Fruit fly (Drosophila melanogaster) whole organism, embryonic: ENCODE data around the gene CG7953.

Source experiments
- Ada2b ChIP-seq: fragments of 200-800 bp; sonication (Bioruptor generic); IDR thresholded peaks from 2 replicates; pipeline ENCODE4 v1.3.6; 2022; ENCODE audit warnings: missing biosample characterization, missing genetic modification characterization
- Asciz ChIP-seq: fragments of 200-800 bp; sonication (Bioruptor generic); optimal IDR thresholded peaks from 2 replicates; lab custom pipeline; 2017; ENCODE audit warnings: missing biosample characterization, mild to moderate bottlenecking, missing genetic modification characterization, missing genetic modification reagents
- Atf6 ChIP-seq: fragments of 200-800 bp; sonication (Bioruptor generic); IDR thresholded peaks from 2 replicates; pipeline ENCODE4 v1.3.6; 2022; ENCODE audit warnings: missing biosample characterization, missing genetic modification characterization
- B-H2 ChIP-seq: fragments of 200-800 bp; sonication (Bioruptor generic); optimal IDR thresholded peaks from 2 replicates; lab custom pipeline; 2018; ENCODE audit warnings: missing biosample characterization, mild to moderate bottlenecking, missing genetic modification characterization
- CG11247 ChIP-seq: fragments of 200-800 bp; sonication (Bioruptor generic); IDR thresholded peaks from 2 replicates; pipeline ENCODE4 v1.3.6; 2022; ENCODE audit warnings: missing biosample characterization, missing genetic modification characterization
- CG11695 ChIP-seq: fragments of 200-800 bp; sonication (Bioruptor generic); IDR thresholded peaks from 3 replicates; pipeline ENCODE4 v1.3.6; 2022; ENCODE audit warnings: missing biosample characterization, missing genetic modification characterization
- CG12659 ChIP-seq: fragments of 200-800 bp; sonication (Bioruptor generic); optimal IDR thresholded peaks from 3 replicates; lab custom pipeline; 2017; ENCODE audit warnings: mild to moderate bottlenecking, missing biosample characterization, missing genetic modification reagents, missing genetic modification characterization
- CG13624 ChIP-seq: fragments of 200-800 bp; sonication (Bioruptor generic); optimal IDR thresholded peaks from 2 replicates; lab custom pipeline; 2016; ENCODE audit warnings: missing biosample characterization, missing genetic modification characterization
- CG1602 ChIP-seq: fragments of 200-800 bp; sonication (Bioruptor generic); optimal IDR thresholded peaks from 3 replicates; lab custom pipeline; 2016; ENCODE audit warnings: missing biosample characterization, missing genetic modification characterization
- CG1603 ChIP-seq: fragments of 200-800 bp; sonication (Bioruptor generic); optimal IDR thresholded peaks from 2 replicates; lab custom pipeline; 2019; ENCODE audit warnings: missing biosample characterization, mild to moderate bottlenecking, missing genetic modification characterization, moderate library complexity
- CG16815 ChIP-seq: fragments of 200-800 bp; sonication (Bioruptor generic); optimal IDR thresholded peaks from 3 replicates; lab custom pipeline; 2017; ENCODE audit warnings: missing biosample characterization, mild to moderate bottlenecking, missing genetic modification characterization
- CG16863 ChIP-seq: fragments of 200-800 bp; sonication (Bioruptor generic); optimal IDR thresholded peaks from 3 replicates; lab custom pipeline; 2016; ENCODE audit warnings: missing biosample characterization, missing genetic modification characterization
- CG2129 ChIP-seq: fragments of 200-800 bp; sonication (Bioruptor generic); IDR thresholded peaks from 2 replicates; pipeline ENCODE4 v1.3.6; 2022; ENCODE audit warnings: missing biosample characterization, missing genetic modification characterization; ENCODE audit not compliant: partially characterized antibody
- CG3163 ChIP-seq: fragments of 200-800 bp; sonication (Bioruptor generic); optimal IDR thresholded peaks from 3 replicates; lab custom pipeline; 2016; ENCODE audit warnings: missing biosample characterization, missing genetic modification characterization
- CG34376 ChIP-seq: fragments of 200-800 bp; sonication (Bioruptor generic); optimal IDR thresholded peaks from 2 replicates; lab custom pipeline; 2018; ENCODE audit warnings: missing biosample characterization, mild to moderate bottlenecking, missing genetic modification characterization
- CG42726 ChIP-seq: fragments of 200-800 bp; sonication (Bioruptor generic); IDR thresholded peaks from 2 replicates; pipeline ENCODE4 v1.3.6; 2022; ENCODE audit warnings: missing biosample characterization, missing genetic modification characterization; ENCODE audit not compliant: partially characterized antibody
- CG4328 ChIP-seq: fragments of 200-800 bp; sonication (Bioruptor generic); optimal IDR thresholded peaks from 3 replicates; lab custom pipeline; 2017; ENCODE audit warnings: missing biosample characterization, missing genetic modification reagents, missing genetic modification characterization
- CG4424 ChIP-seq: fragments of 200-800 bp; sonication (Bioruptor generic); optimal IDR thresholded peaks from 3 replicates; lab custom pipeline; 2016; ENCODE audit warnings: missing biosample characterization, missing genetic modification characterization
- CG6791 ChIP-seq: fragments of 200-800 bp; sonication (Bioruptor generic); IDR thresholded peaks from 3 replicates; pipeline ENCODE4 v1.3.6; 2022; ENCODE audit warnings: missing biosample characterization, missing genetic modification characterization; ENCODE audit not compliant: partially characterized antibody
- CG7372 ChIP-seq: fragments of 200-800 bp; sonication (Bioruptor generic); IDR thresholded peaks from 2 replicates; pipeline ENCODE4 v1.3.6; 2022; ENCODE audit warnings: missing biosample characterization, missing genetic modification characterization
- CG8281 ChIP-seq: fragments of 200-800 bp; sonication (Bioruptor generic); optimal IDR thresholded peaks from 2 replicates; lab custom pipeline; 2018; ENCODE audit warnings: missing biosample characterization, mild to moderate bottlenecking, missing genetic modification characterization, moderate library complexity
- Camta ChIP-seq: fragments of 200-800 bp; sonication (Bioruptor generic); optimal IDR thresholded peaks from 2 replicates; lab custom pipeline; 2016; ENCODE audit warnings: missing biosample characterization, missing genetic modification characterization
- HLHmδ ChIP-seq: fragments of 200-800 bp; sonication (Bioruptor generic); optimal IDR thresholded peaks from 2 replicates; lab custom pipeline; 2018; ENCODE audit warnings: missing biosample characterization, mild to moderate bottlenecking, missing genetic modification characterization, moderate library complexity
- Jarid2 ChIP-seq: fragments of 200-800 bp; sonication (Bioruptor generic); optimal IDR thresholded peaks from 3 replicates; lab custom pipeline; 2017; ENCODE audit warnings: mild to moderate bottlenecking, missing biosample characterization, missing genetic modification reagents, missing genetic modification characterization
- Myb ChIP-seq: fragments of 200-800 bp; sonication (Bioruptor generic); optimal IDR thresholded peaks from 2 replicates; lab custom pipeline; 2016; ENCODE audit warnings: missing biosample characterization, missing genetic modification characterization
- NFAT ChIP-seq: fragments of 200-800 bp; sonication (Bioruptor generic); IDR thresholded peaks from 2 replicates; pipeline ENCODE4 v1.3.6; 2022; ENCODE audit warnings: missing biosample characterization, missing genetic modification characterization
- Nf-YC ChIP-seq: fragments of 200-800 bp; optimal IDR thresholded peaks from 3 replicates; lab custom pipeline; 2019; ENCODE audit warnings: missing biosample characterization, mild to moderate bottlenecking, missing genetic modification characterization, moderate library complexity
- Oaz ChIP-seq: fragments of 200-800 bp; sonication (Bioruptor generic); IDR thresholded peaks from 2 replicates; pipeline ENCODE4 v1.3.6; 2022; ENCODE audit warnings: missing biosample characterization, missing genetic modification characterization
- Pdp1 ChIP-seq, 2 experiments: fragments of 200-800 bp; sonication (Bioruptor generic); optimal IDR thresholded peaks; 3 replicates each; lab custom pipeline; 2016; ENCODE audit warnings: missing biosample characterization in 2 of 2, missing genetic modification characterization in 2 of 2, mild to moderate bottlenecking in 1 of 2, moderate library complexity in 1 of 2
- Side ChIP-seq: fragments of 200-800 bp; sonication (Bioruptor generic); optimal IDR thresholded peaks from 2 replicates; lab custom pipeline; 2016; ENCODE audit warnings: missing biosample characterization, missing genetic modification characterization
- Sox102F ChIP-seq: fragments of 200-800 bp; sonication (Bioruptor generic); optimal IDR thresholded peaks from 2 replicates; lab custom pipeline; 2018; ENCODE audit warnings: missing biosample characterization, mild to moderate bottlenecking, missing genetic modification characterization, moderate library complexity
- Trl ChIP-seq, 3 experiments: fragments of >200 bp in 2 of 3; fragments of 200-800 bp in 1 of 3; sonication (Bioruptor generic) in 1 of 3; optimal IDR thresholded peaks; 2 replicates in 1 of 3; 3 replicates in 2 of 3; lab custom pipeline; 2016 to 2017; ENCODE audit warnings: missing biosample characterization in 1 of 3, missing genetic modification characterization in 1 of 3
- Vsx1 ChIP-seq: fragments of 200-800 bp; sonication (Bioruptor generic); optimal IDR thresholded peaks from 2 replicates; lab custom pipeline; 2017; ENCODE audit warnings: missing biosample characterization, mild to moderate bottlenecking, missing genetic modification characterization, missing genetic modification reagents
- ato ChIP-seq: fragments of 200-800 bp; sonication (Bioruptor generic); IDR thresholded peaks from 2 replicates; pipeline ENCODE4 v1.3.6; 2022; ENCODE audit warnings: missing biosample characterization, missing genetic modification characterization; ENCODE audit not compliant: partially characterized antibody
- crol ChIP-seq: fragments of 200-800 bp; sonication (Bioruptor generic); IDR thresholded peaks from 2 replicates; pipeline ENCODE4 v1.3.6; 2022; ENCODE audit warnings: missing biosample characterization, missing genetic modification characterization
- dati ChIP-seq: fragments of 200-800 bp; sonication (Bioruptor generic); IDR thresholded peaks from 2 replicates; pipeline ENCODE4 v1.3.6; 2022; ENCODE audit warnings: missing biosample characterization, missing genetic modification characterization
- dmrt99B ChIP-seq: fragments of 200-800 bp; sonication (Bioruptor generic); optimal IDR thresholded peaks from 2 replicates; lab custom pipeline; 2018; ENCODE audit warnings: missing biosample characterization, mild to moderate bottlenecking, missing genetic modification characterization, moderate library complexity
- ftz-f1 ChIP-seq: fragments of 200-800 bp; sonication (Bioruptor generic); optimal IDR thresholded peaks from 2 replicates; lab custom pipeline; 2016; ENCODE audit warnings: missing biosample characterization, missing genetic modification characterization
- gce ChIP-seq: fragments of 200-800 bp; sonication (Bioruptor generic); IDR thresholded peaks from 3 replicates; pipeline ENCODE4 v1.3.6; 2022; ENCODE audit warnings: missing biosample characterization, missing genetic modification characterization
- grau ChIP-seq: fragments of 200-800 bp; optimal IDR thresholded peaks from 3 replicates; lab custom pipeline; 2019; ENCODE audit warnings: missing biosample characterization, mild to moderate bottlenecking, missing genetic modification characterization, moderate library complexity
- kni ChIP-seq: fragments of 200-800 bp; sonication (Bioruptor generic); optimal IDR thresholded peaks from 3 replicates; lab custom pipeline; 2017; ENCODE audit warnings: mild to moderate bottlenecking, missing biosample characterization, missing genetic modification reagents, missing genetic modification characterization
- mirr ChIP-seq: fragments of 200-800 bp; sonication (Bioruptor generic); optimal IDR thresholded peaks from 3 replicates; lab custom pipeline; 2018; ENCODE audit warnings: missing biosample characterization, mild to moderate bottlenecking, missing genetic modification characterization
- ro ChIP-seq: fragments of 200-800 bp; sonication (Bioruptor generic); IDR thresholded peaks from 2 replicates; pipeline ENCODE4 v1.3.6; 2022; ENCODE audit warnings: missing biosample characterization, missing genetic modification characterization
- scrt ChIP-seq: fragments of 200-800 bp; sonication (Bioruptor generic); optimal IDR thresholded peaks from 2 replicates; lab custom pipeline; 2018; ENCODE audit warnings: missing biosample characterization, mild to moderate bottlenecking, missing genetic modification characterization, moderate library complexity
- sens ChIP-seq: fragments of 200-800 bp; sonication (Bioruptor generic); peaks from one replicate; lab custom pipeline; 2016; ENCODE audit warnings: missing biosample characterization, missing genetic modification characterization
- sim ChIP-seq: fragments of 200-800 bp; sonication (Bioruptor generic); IDR thresholded peaks from 2 replicates; pipeline ENCODE4 v1.3.6; 2022; ENCODE audit warnings: missing biosample characterization, missing genetic modification characterization
- slp2 ChIP-seq: fragments of 200-800 bp; sonication (Bioruptor generic); optimal IDR thresholded peaks from 2 replicates; lab custom pipeline; 2016; ENCODE audit warnings: missing biosample characterization, missing genetic modification characterization
- tin ChIP-seq: fragments of 200-800 bp; sonication (Bioruptor generic); optimal IDR thresholded peaks from 3 replicates; lab custom pipeline; 2016; ENCODE audit warnings: missing biosample characterization, missing genetic modification characterization
- vfl ChIP-seq: fragments of 200-800 bp; sonication (Bioruptor generic); optimal IDR thresholded peaks from 2 replicates; lab custom pipeline; 2016; ENCODE audit warnings: missing biosample characterization, missing genetic modification characterization
- zfh2 ChIP-seq: fragments of 200-800 bp; sonication (Bioruptor generic); optimal IDR thresholded peaks from 2 replicates; lab custom pipeline; 2016; ENCODE audit warnings: missing biosample characterization, missing genetic modification characterization

CG7953 gene

DNA sequence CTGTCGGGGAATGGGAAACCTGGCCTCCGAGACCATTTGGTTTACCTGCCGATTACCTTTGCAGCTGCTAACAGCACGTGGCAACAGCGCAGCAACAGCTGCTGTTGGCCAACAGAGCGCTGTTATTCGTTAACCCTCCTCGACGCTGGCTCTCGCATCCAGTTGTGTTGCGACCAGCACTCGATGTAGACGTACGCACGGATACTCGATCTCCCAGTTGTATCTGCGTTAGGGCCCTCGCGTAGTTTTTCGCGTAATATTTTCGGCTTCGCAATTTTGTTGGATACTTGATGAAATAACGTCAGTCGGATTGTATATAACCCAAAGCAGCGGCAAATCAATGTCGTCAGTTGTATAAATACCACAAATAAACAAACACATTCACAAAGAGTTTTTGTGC lies 31.1 kb downstream of the CG7953 start (continued):
- no peak for TF ChIP-seq NFAT (GFP tag; lab: Robert Waterston, UW)
- TF ChIP-seq CG34376, result peak; percentile 33
- TF ChIP-seq CG6791 (GFP tag; lab: Robert Waterston, UW), result peak; percentile 62
- TF ChIP-seq CG4424, result peak; percentile 22
- TF ChIP-seq HLHmδ (GFP tag; lab: Kevin White, UChicago), result peak; percentile 96
- peak; percentile 64 for TF ChIP-seq Atf6 (GFP tag; lab: Robert Waterston, UW)
- no peak for TF ChIP-seq dati (GFP tag; lab: Robert Waterston, UW)
- no peak for TF ChIP-seq CG2129 (GFP tag; lab: Robert Waterston, UW)
- TF ChIP-seq CG1603, result no peak
- peak; percentile 85 for TF ChIP-seq sens (GFP tag; lab: Kevin White, UChicago)
- peak; percentile 29 for TF ChIP-seq Nf-YC (tag; lab: Kevin White, UChicago)
- 0 out of 2 replicates have a peak, but pooled peaks have one; percentile 13 for TF ChIP-seq Ada2b (GFP tag; lab: Robert Waterston, UW)
- TF ChIP-seq Trl (optimal IDR thresholded peaks at IDR 0.05; lab: Kevin White, UChicago), result peak in 1 of 2 experiments; percentile 23
- TF ChIP-seq Trl (GFP tag; optimal IDR thresholded peaks at IDR 0.05; lab: Kevin White, UChicago), result peak; percentile 34
- no peak for TF ChIP-seq sim
- TF ChIP-seq gce, result 0 out of 3 replicates have a peak, but pooled peaks have one; percentile 42
- TF ChIP-seq CG8281, result no peak
- peak; percentile 51 for TF ChIP-seq mirr (GFP tag; lab: Kevin White, UChicago)
- TF ChIP-seq dmrt99B (tag; lab: Kevin White, UChicago), result no peak
- no peak for TF ChIP-seq slp2 (GFP tag; lab: Kevin White, UChicago)
- TF ChIP-seq CG16863, result no peak
- no peak for TF ChIP-seq CG12659
- TF ChIP-seq Myb (GFP tag; lab: Kevin White, UChicago), result no peak
- TF ChIP-seq CG11695 (GFP tag; lab: Robert Waterston, UW), result 0 out of 3 replicates have a peak, but pooled peaks have one; percentile 46
- peak; percentile 99 for TF ChIP-seq Jarid2
- peak in 1 of 2 experiments; percentile 40 for TF ChIP-seq Pdp1 (GFP tag; optimal IDR thresholded peaks at IDR 0.05; lab: Kevin White, UChicago)
- TF ChIP-seq CG11247 (GFP tag; lab: Robert Waterston, UW), result no peak
- peak; percentile 7 for TF ChIP-seq vfl (GFP tag; lab: Kevin White, UChicago)
- TF ChIP-seq Sox102F, result no peak
- peak; percentile 88 for TF ChIP-seq CG42726 (GFP tag; lab: Robert Waterston, UW)
- TF ChIP-seq Side (GFP tag; lab: Kevin White, UChicago), result peak; percentile 21
- no peak for TF ChIP-seq CG4328 (GFP tag; lab: Kevin White, UChicago)
- no peak for TF ChIP-seq CG1602 (GFP tag; lab: Kevin White, UChicago)
- TF ChIP-seq scrt, result peak; percentile 55
- TF ChIP-seq ato, result peak; percentile 75
- peak; percentile 25 for TF ChIP-seq grau
- peak; percentile 23 for TF ChIP-seq ftz-f1 (GFP tag; lab: Kevin White, UChicago)
- no peak for TF ChIP-seq Oaz
- peak; percentile 33 for TF ChIP-seq CG13624 (GFP tag; lab: Kevin White, UChicago)
- peak; percentile 92 for TF ChIP-seq CG3163 (GFP tag; lab: Kevin White, UChicago)
- no peak for TF ChIP-seq Vsx1
- no peak for TF ChIP-seq CG7372 (GFP tag; lab: Robert Waterston, UW)
- no peak for TF ChIP-seq CG16815 (GFP tag; lab: Kevin White, UChicago)
- peak; percentile 29 for TF ChIP-seq zfh2
- peak; percentile 3 for TF ChIP-seq kni
- TF ChIP-seq Camta (GFP tag; lab: Kevin White, UChicago), result no peak
- no peak for TF ChIP-seq ro
- peak; percentile 25 for TF ChIP-seq B-H2
- TF ChIP-seq tin (GFP tag; lab: Kevin White, UChicago), result no peak
- TF ChIP-seq crol (GFP tag; lab: Robert Waterston, UW), result no peak
- no peak for TF ChIP-seq Asciz (GFP tag; lab: Kevin White, UChicago)
